Worm (Caenorhabditis elegans): Measurements from ENCODE around the gene dop-1.

Gene dop-1

ce11 chrX:4429364-4429763, 10.7 kb upstream of the dop-1 start:
- TF ChIP-seq unc-62 (GFP tag; optimal IDR thresholded peaks at IDR 0.05 in 1 of 2) (peak in 1 of 2 experiments; percentile 82), unc-62 (tag; optimal IDR thresholded peaks at IDR 0.05) (no peak), R02D3.7 (tag; optimal IDR thresholded peaks at IDR 0.05) (no peak), F49E8.2 (tag; optimal IDR thresholded peaks at IDR 0.05; ENCODE audit: borderline replicate concordance) (no peak)

DNA sequence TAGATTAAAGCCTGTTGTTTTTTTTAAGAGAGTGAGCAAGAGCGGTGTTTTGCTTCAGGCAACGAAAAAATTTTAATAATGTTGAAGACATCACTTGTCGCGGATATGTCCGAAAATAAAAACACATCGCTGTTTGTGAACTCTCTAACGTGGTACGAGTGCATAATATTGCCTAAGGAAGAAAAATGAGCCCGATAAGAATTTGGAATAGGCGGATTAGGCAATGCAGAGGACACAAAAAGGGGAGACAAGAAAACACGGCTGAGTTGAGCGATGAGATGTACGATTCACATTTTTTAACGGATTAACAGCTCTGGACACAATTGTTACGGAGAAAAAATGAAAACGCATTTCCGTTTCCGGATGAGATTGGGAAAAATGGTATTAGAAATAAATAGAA, 8.7 kb upstream of the dop-1 start:
- TF ChIP-seq dve-1 (tag; optimal IDR thresholded peaks at IDR 0.05; ENCODE audit: insufficient read depth) (no peak), unc-62 (GFP tag; optimal IDR thresholded peaks at IDR 0.05 in 1 of 2) (peak in 1 of 2 experiments; percentile 96), unc-62 (tag; optimal IDR thresholded peaks at IDR 0.05) (no peak), fos-1 (tag; optimal IDR thresholded peaks at IDR 0.05) (no peak), nhr-6 (tag; optimal IDR thresholded peaks at IDR 0.05) (no peak), egl-43 (GFP tag; IDR thresholded peaks at IDR 0.05) (no peak), zag-1 (tag; optimal IDR thresholded peaks at IDR 0.05) (no peak), nhr-41 (GFP tag; IDR thresholded peaks at IDR 0.05) (no peak)

- TF ChIP-seq pha-4 (GFP tag; IDR thresholded peaks at IDR 0.05), result no peak
- TF ChIP-seq pha-4 (tag; optimal IDR thresholded peaks at IDR 0.05), result no peak
- peak; percentile 64 for TF ChIP-seq fkh-10 (GFP tag; optimal IDR thresholded peaks at IDR 0.05)
Measured at ce11 chrX:4426496-4426895, 7.8 kb upstream of the dop-1 start.

ce11 chrX:4424254-4424653, 5.6 kb upstream of the dop-1 start:
- TF ChIP-seq fkh-10 (GFP tag; optimal IDR thresholded peaks at IDR 0.05) (peak; percentile 39), ces-1 (GFP tag; optimal IDR thresholded peaks at IDR 0.05) (peak; percentile 13), hlh-11 (tag; optimal IDR thresholded peaks at IDR 0.05) (no peak), spr-3 (GFP tag; optimal IDR thresholded peaks at IDR 0.05) (no peak), F26F4.8 (GFP tag; conservative IDR thresholded peaks at IDR 0.05) (no peak), nhr-237 (tag; optimal IDR thresholded peaks at IDR 0.05) (no peak)

- no peak for TF ChIP-seq unc-130 (GFP tag; optimal IDR thresholded peaks at IDR 0.05)
- no peak for TF ChIP-seq egl-27 (tag; optimal IDR thresholded peaks at IDR 0.05)
- no peak for TF ChIP-seq snpc-4 (tag; optimal IDR thresholded peaks at IDR 0.05)
- TF ChIP-seq ceh-20 (GFP tag; IDR thresholded peaks at IDR 0.05), result no peak
- TF ChIP-seq zip-2 (tag; optimal IDR thresholded peaks at IDR 0.05), result no peak
- TF ChIP-seq fkh-10 (GFP tag; optimal IDR thresholded peaks at IDR 0.05), result peak; percentile 49
- TF ChIP-seq F10B5.3 (tag; optimal IDR thresholded peaks at IDR 0.05), result no peak
- TF ChIP-seq zfp-3 (GFP tag; conservative IDR thresholded peaks at IDR 0.05), result no peak
Measured at ce11 chrX:4415289-4415688, 3.4 kb downstream of the dop-1 start.

- no peak for TF ChIP-seq spr-1 (tag; optimal IDR thresholded peaks at IDR 0.05)
- TF ChIP-seq nhr-237 (tag; optimal IDR thresholded peaks at IDR 0.05), result no peak
- peak; percentile 27 for TF ChIP-seq aha-1 (tag)
- TF ChIP-seq set-16 (GFP tag; IDR thresholded peaks at IDR 0.05), result peak; percentile 63
- 0 out of 2 replicates have a peak, but pooled peaks have one; percentile 57 for TF ChIP-seq egl-43 (GFP tag; IDR thresholded peaks at IDR 0.05)
- no peak for TF ChIP-seq pqm-1 (tag; optimal IDR thresholded peaks at IDR 0.05)
- no peak for TF ChIP-seq Y105C5A.15 (GFP tag; IDR thresholded peaks at IDR 0.05)
- TF ChIP-seq hif-1 (tag; optimal IDR thresholded peaks at IDR 0.05), result no peak
- TF ChIP-seq nhr-28 (tag; optimal IDR thresholded peaks at IDR 0.05), result no peak
- TF ChIP-seq ceh-32 (tag; optimal IDR thresholded peaks at IDR 0.05; ENCODE audit: poor library complexity), result no peak
- TF ChIP-seq unc-62 (GFP tag; optimal IDR thresholded peaks at IDR 0.05 in 1 of 2), result peak in 1 of 2 experiments; percentile 66
- TF ChIP-seq unc-62 (tag; optimal IDR thresholded peaks at IDR 0.05), result no peak
- no peak for TF ChIP-seq F10B5.3 (tag; optimal IDR thresholded peaks at IDR 0.05)
Measured at ce11 chrX:4413206-4413605, 5.4 kb downstream of the dop-1 start.

Measured in whole organism, L4 larva.